Fruit fly (Drosophila melanogaster): ENCODE measurements around the gene CG42233.

The CG42233 gene

dm6 chr3R:31771790-31772576 lies 33.1 kb downstream of the CG42233 start, which contains the start of the genes betaGlu and sip3 (continued):
- TF ChIP-seq CG14860 (GFP tag; IDR thresholded peaks at IDR 0.05; ENCODE audit: partially characterized antibody) (peak; percentile 90), CG11695 (GFP tag; IDR thresholded peaks at IDR 0.05) (no peak), CG3847 (GFP tag; IDR thresholded peaks at IDR 0.05) (no peak), Drgx (GFP tag; IDR thresholded peaks at IDR 0.05) (no peak), ems (GFP tag; optimal IDR thresholded peaks at IDR 0.05) (no peak), nmo (GFP tag; optimal IDR thresholded peaks at IDR 0.05) (peak; percentile 59), nerfin-2 (GFP tag; IDR thresholded peaks at IDR 0.05; ENCODE audit: partially characterized antibody) (peak; percentile 91), Dfd (GFP tag; optimal IDR thresholded peaks at IDR 0.05) (no peak), CG31365 (tag; optimal IDR thresholded peaks at IDR 0.05) (no peak), nau (GFP tag; optimal IDR thresholded peaks at IDR 0.05) (no peak), CG3281 (GFP tag; optimal IDR thresholded peaks at IDR 0.05) (no peak), pzg (GFP tag; optimal IDR thresholded peaks at IDR 0.05) (peak; percentile 72), CG7963 (GFP tag; IDR thresholded peaks at IDR 0.05; ENCODE audit: partially characterized antibody) (peak; percentile 91), tna (GFP tag; IDR thresholded peaks at IDR 0.05; ENCODE audit: partially characterized antibody) (peak; percentile 93), emc (GFP tag; optimal IDR thresholded peaks at IDR 0.05) (no peak), CG33557 (GFP tag; optimal IDR thresholded peaks at IDR 0.05) (peak; percentile 8), Max (GFP tag; optimal IDR thresholded peaks at IDR 0.05) (peak; percentile 35), usp (GFP tag; optimal IDR thresholded peaks at IDR 0.05) (no peak), dm (GFP tag; optimal IDR thresholded peaks at IDR 0.05) (no peak), CG17912 (GFP tag; optimal IDR thresholded peaks at IDR 0.05) (no peak), CG7357 (GFP tag; IDR thresholded peaks at IDR 0.05) (no peak), CG4360 (GFP tag; IDR thresholded peaks at IDR 0.05) (no peak), Bgb (GFP tag; IDR thresholded peaks at IDR 0.05; ENCODE audit: partially characterized antibody) (peak; percentile 92), repo (GFP tag; optimal IDR thresholded peaks at IDR 0.05) (no peak), dmrt11E (tag; optimal IDR thresholded peaks at IDR 0.05) (peak; percentile 21), unc-4 (GFP tag; IDR thresholded peaks at IDR 0.05; ENCODE audit: partially characterized antibody) (peak; percentile 89), Atf-2 (GFP tag; optimal IDR thresholded peaks at IDR 0.05) (no peak), CG13123 (GFP tag; optimal IDR thresholded peaks at IDR 0.05) (peak; percentile 0), knrl (GFP tag; IDR thresholded peaks at IDR 0.05; ENCODE audit: partially characterized antibody) (peak; percentile 93), CG3726 (GFP tag; IDR thresholded peaks at IDR 0.05) (no peak), Mes4 (GFP tag; optimal IDR thresholded peaks at IDR 0.05) (no peak), lmd (GFP tag; IDR thresholded peaks at IDR 0.05) (no peak), CG13624 (GFP tag; optimal IDR thresholded peaks at IDR 0.05) (peak; percentile 3), Adf1 (GFP tag; IDR thresholded peaks at IDR 0.05) (no peak), tgo (GFP tag; IDR thresholded peaks at IDR 0.05) (no peak), HLH3B (GFP tag; IDR thresholded peaks at IDR 0.05) (no peak), crc (GFP tag; optimal IDR thresholded peaks at IDR 0.05) (no peak), wdn (GFP tag; IDR thresholded peaks at IDR 0.05) (no peak), CG11398 (GFP tag; optimal IDR thresholded peaks at IDR 0.05) (no peak), kay (GFP tag; optimal IDR thresholded peaks at IDR 0.05) (no peak), CG14014 (GFP tag; IDR thresholded peaks at IDR 0.05) (no peak), TFAM (GFP tag; optimal IDR thresholded peaks at IDR 0.05) (no peak), phol (tag; optimal IDR thresholded peaks at IDR 0.05) (peak; percentile 34), CG3838 (GFP tag; optimal IDR thresholded peaks at IDR 0.05) (no peak), tll (GFP tag; optimal IDR thresholded peaks at IDR 0.05) (no peak), CG8359 (GFP tag; optimal IDR thresholded peaks at IDR 0.05; ENCODE audit: borderline replicate concordance) (no peak), PHDP (tag; optimal IDR thresholded peaks at IDR 0.05) (peak; percentile 3), HmgZ (tag; optimal IDR thresholded peaks at IDR 0.05) (peak; percentile 43), Sry-β (GFP tag; optimal IDR thresholded peaks at IDR 0.05) (no peak)

All from whole organism, embryonic.